Worm (Caenorhabditis elegans) whole organism, L1 larva: Measurements from ENCODE around the gene F15E6.3.
A peak's percentile ranks its signal among the peaks of the same experiment; 100 is the strongest.

Experiments
- C04F5.9 ChIP-seq: sonication (generic microtip); optimal IDR thresholded peaks from 2 replicates; lab custom pipeline; 2016; ENCODE audit warnings: missing genetic modification characterization, missing compliant biosample characterization
- Y116A8C.19 ChIP-seq: sonication (generic microtip); optimal IDR thresholded peaks from 2 replicates; lab custom pipeline; 2016; ENCODE audit warnings: missing compliant biosample characterization, missing genetic modification characterization, borderline replicate concordance
- ama-1 ChIP-seq: fragments of 150-350 bp; optimal IDR thresholded peaks from 2 replicates; lab custom pipeline; 2014
- ceh-82 ChIP-seq, 3 experiments: fragments of 150-350 bp in 1 of 3; sonication (generic microtip) in 2 of 3; optimal IDR thresholded peaks; 2 replicates each; lab custom pipeline; 2014 to 2017; ENCODE audit warnings: missing biosample characterization in 3 of 3, missing genetic modification characterization in 3 of 3
- dpl-1 ChIP-seq, 3 experiments: fragments of 150-350 bp in 2 of 3; sonication (generic microtip) in 1 of 3; optimal IDR thresholded peaks; 2 replicates each; lab custom pipeline; 2014 to 2017; ENCODE audit warnings: missing biosample characterization in 3 of 3, missing genetic modification characterization in 3 of 3, missing genetic modification reagents in 3 of 3
- fkh-4 ChIP-seq: sonication (generic microtip); optimal IDR thresholded peaks from 2 replicates; lab custom pipeline; 2016; ENCODE audit warnings: missing compliant biosample characterization, missing genetic modification characterization, borderline replicate concordance
- hlh-4 ChIP-seq: sonication (generic microtip); optimal IDR thresholded peaks from 2 replicates; lab custom pipeline; 2016; ENCODE audit warnings: mild to moderate bottlenecking, missing genetic modification characterization, missing compliant biosample characterization
- nhr-76 ChIP-seq: sonication (generic microtip); optimal IDR thresholded peaks from 2 replicates; lab custom pipeline; 2017; ENCODE audit warnings: missing biosample characterization, missing genetic modification characterization
- nhr-77 ChIP-seq: fragments of 150-350 bp; optimal IDR thresholded peaks from 2 replicates; lab custom pipeline; 2014; ENCODE audit warnings: missing biosample characterization, missing genetic modification characterization
- nhr-90 ChIP-seq: sonication (generic microtip); optimal IDR thresholded peaks from 2 replicates; lab custom pipeline; 2016; ENCODE audit warnings: mild to moderate bottlenecking, missing genetic modification characterization, missing compliant biosample characterization; ENCODE audit not compliant: poor library complexity
- snpc-4 ChIP-seq: fragments of 150-350 bp; optimal IDR thresholded peaks from 2 replicates; lab custom pipeline; 2014; ENCODE audit warnings: missing biosample characterization, missing genetic modification characterization
- tbx-2 ChIP-seq: sonication (generic microtip); optimal IDR thresholded peaks from 2 replicates; lab custom pipeline; 2016; ENCODE audit warnings: missing genetic modification characterization, missing compliant biosample characterization
- unc-30 ChIP-seq: sonication (generic microtip); optimal IDR thresholded peaks from 2 replicates; lab custom pipeline; 2017; ENCODE audit warnings: missing biosample characterization, missing genetic modification characterization
- ztf-11 ChIP-seq, 2 experiments: sonication (generic microtip); optimal IDR thresholded peaks; 2 replicates each; lab custom pipeline; 2016 to 2017; ENCODE audit warnings: missing genetic modification characterization in 2 of 2, missing biosample characterization in 1 of 2, missing compliant biosample characterization in 1 of 2

ce11 chrIV:4265951-4266350 is 28.7 kb upstream of the F15E6.3 start:
- no peak for TF ChIP-seq fkh-4 (tag; lab: Kevin White, UChicago)
- TF ChIP-seq ceh-82 (tag; optimal IDR thresholded peaks at IDR 0.05; lab: Kevin White, UChicago): no peak
- TF ChIP-seq nhr-90: no peak
- TF ChIP-seq snpc-4 (tag; lab: Kevin White, UChicago): peak; percentile 63
- TF ChIP-seq nhr-76 (tag; lab: Kevin White, UChicago): no peak
- TF ChIP-seq ama-1: no peak
- TF ChIP-seq dpl-1 (GFP tag; optimal IDR thresholded peaks at IDR 0.05; lab: Kevin White, UChicago): no peak
- no peak for TF ChIP-seq nhr-77 (tag; lab: Kevin White, UChicago)
- TF ChIP-seq tbx-2 (tag; lab: Kevin White, UChicago): no peak
- TF ChIP-seq hlh-4 (tag; lab: Kevin White, UChicago): no peak
- no peak for TF ChIP-seq Y116A8C.19 (tag; lab: Kevin White, UChicago)
- TF ChIP-seq unc-30: no peak
- TF ChIP-seq ztf-11 (tag; optimal IDR thresholded peaks at IDR 0.05; lab: Kevin White, UChicago): no peak
- no peak for TF ChIP-seq C04F5.9 (tag; lab: Kevin White, UChicago)
